Worm (Caenorhabditis elegans): ENCODE data around the gene Y94H6A.5.

Y94H6A.5 gene

DNA sequence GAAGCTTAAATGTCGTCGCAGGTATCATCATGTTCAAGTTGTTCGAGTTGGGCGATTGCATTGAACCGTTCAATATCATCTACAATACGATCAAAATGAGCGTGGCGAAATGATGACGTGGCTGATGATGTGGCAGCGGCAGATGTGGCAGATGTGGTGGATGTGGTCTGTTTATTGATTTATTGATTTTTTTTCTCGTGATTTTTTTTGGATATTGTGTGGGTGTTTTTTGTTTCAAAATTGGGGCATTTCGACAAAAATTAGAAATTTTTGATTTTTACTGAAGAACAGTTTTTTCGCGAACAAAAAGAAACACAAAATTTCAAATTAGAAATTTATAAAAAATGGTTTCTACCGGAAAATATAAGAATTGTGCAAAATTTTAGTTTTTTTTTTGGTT is 23.5 kb downstream of the Y94H6A.5 start:
- TF ChIP-seq eyg-1 (tag; optimal IDR thresholded peaks at IDR 0.05): no peak
- no peak for TF ChIP-seq ama-1 (optimal IDR thresholded peaks at IDR 0.05)
- TF ChIP-seq pros-1 (tag; optimal IDR thresholded peaks at IDR 0.05): no peak
- TF ChIP-seq ets-4 (tag; optimal IDR thresholded peaks at IDR 0.05): no peak
- no peak for TF ChIP-seq ttx-3 (tag; optimal IDR thresholded peaks at IDR 0.05)

DNA sequence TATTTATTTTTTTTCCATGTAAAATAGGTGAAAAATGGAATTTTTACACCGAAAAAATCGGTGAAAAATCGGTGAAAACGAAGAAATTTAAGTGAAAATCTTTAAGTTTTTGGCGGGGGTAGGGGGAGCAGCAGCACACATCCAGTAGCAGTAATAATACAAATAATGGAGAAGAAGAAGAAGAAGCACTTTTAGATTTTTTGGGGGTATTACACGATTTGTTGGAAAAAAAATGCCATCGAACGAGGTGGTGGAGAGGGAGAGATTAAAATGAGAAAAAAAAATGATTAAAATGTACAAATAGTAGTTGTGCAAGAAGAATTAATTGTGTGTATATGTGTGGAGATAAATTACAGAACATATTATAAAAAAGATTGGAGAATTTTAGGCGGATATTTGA is 25.6 kb downstream of the Y94H6A.5 start:
- no peak for TF ChIP-seq fkh-6 (tag; optimal IDR thresholded peaks at IDR 0.05)

ce11 chrIV:2677687-2678086 is 26.1 kb downstream of the Y94H6A.5 start:
- TF ChIP-seq dve-1 (tag; optimal IDR thresholded peaks at IDR 0.05) (no peak), lim-6 (tag; optimal IDR thresholded peaks at IDR 0.05) (no peak), tbx-2 (tag; optimal IDR thresholded peaks at IDR 0.05) (no peak), fkh-10 (GFP tag; optimal IDR thresholded peaks at IDR 0.05) (no peak), F13H6.1 (tag; optimal IDR thresholded peaks at IDR 0.05) (no peak), ets-4 (tag; optimal IDR thresholded peaks at IDR 0.05) (no peak), nhr-232 (tag; optimal IDR thresholded peaks at IDR 0.05) (no peak), ceh-2 (tag; optimal IDR thresholded peaks at IDR 0.05) (no peak), tbx-7 (tag; optimal IDR thresholded peaks at IDR 0.05) (no peak)

DNA sequence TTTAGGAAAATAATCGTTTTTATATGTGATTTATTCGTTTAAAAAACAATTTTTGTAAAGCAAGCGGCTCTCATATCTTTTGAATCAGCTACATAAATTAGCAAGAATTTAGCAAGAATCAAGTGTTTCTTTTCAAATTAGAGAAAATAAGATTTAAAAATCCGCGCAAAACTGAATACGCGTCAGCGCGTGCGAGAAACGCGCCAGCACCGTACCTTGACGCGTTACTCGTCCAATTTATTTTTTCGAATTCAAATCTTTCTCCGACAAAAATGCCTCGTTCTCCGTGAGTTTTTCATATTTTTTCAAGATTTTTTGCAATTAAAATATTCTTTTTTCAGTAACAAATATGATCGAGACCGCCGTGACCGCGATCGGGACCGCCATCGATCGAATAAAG is 27.5 kb downstream of the Y94H6A.5 start, which contains the start of gene Y94H6A.3:
Gene Y94H6A.3 (plus strand): TSS at position 232 of the 400 bp plus-strand sequence.
- TF ChIP-seq ceh-22 (tag; optimal IDR thresholded peaks at IDR 0.05) (no peak), fax-1 (tag; optimal IDR thresholded peaks at IDR 0.05) (no peak), ceh-31 (tag; optimal IDR thresholded peaks at IDR 0.05) (no peak), unc-86 (tag; optimal IDR thresholded peaks at IDR 0.05) (peak; percentile 20), hlh-30 (tag; optimal IDR thresholded peaks at IDR 0.05; ENCODE audit: insufficient read depth) (no peak), ets-4 (tag; optimal IDR thresholded peaks at IDR 0.05) (no peak), dmd-4 (tag; optimal IDR thresholded peaks at IDR 0.05; ENCODE audit: borderline replicate concordance) (no peak), ceh-18 (tag; optimal IDR thresholded peaks at IDR 0.05) (no peak), ceh-48 (tag; optimal IDR thresholded peaks at IDR 0.05) (no peak), pag-3 (tag; optimal IDR thresholded peaks at IDR 0.05; ENCODE audit: borderline replicate concordance) (no peak), unc-42 (tag; optimal IDR thresholded peaks at IDR 0.05) (peak; percentile 58), sox-4 (tag; optimal IDR thresholded peaks at IDR 0.05) (no peak), tbx-2 (tag; optimal IDR thresholded peaks at IDR 0.05) (no peak), npax-4 (tag; optimal IDR thresholded peaks at IDR 0.05) (no peak), pha-4 (tag; optimal IDR thresholded peaks at IDR 0.05) (no peak), tbx-7 (tag; optimal IDR thresholded peaks at IDR 0.05) (no peak), nhr-232 (tag; optimal IDR thresholded peaks at IDR 0.05) (no peak), nhr-11 (tag; optimal IDR thresholded peaks at IDR 0.05) (no peak), fkh-10 (GFP tag; optimal IDR thresholded peaks at IDR 0.05) (no peak), nfya-1 (tag; optimal IDR thresholded peaks at IDR 0.05) (peak; percentile 74), ceh-24 (tag; optimal IDR thresholded peaks at IDR 0.05) (no peak), mec-3 (tag; optimal IDR thresholded peaks at IDR 0.05; ENCODE audit: borderline replicate concordance) (no peak), fkh-6 (tag; optimal IDR thresholded peaks at IDR 0.05) (no peak), elt-2 (tag; optimal IDR thresholded peaks at IDR 0.05) (no peak), C08G9.2 (tag; optimal IDR thresholded peaks at IDR 0.05) (no peak), syd-9 (tag; optimal IDR thresholded peaks at IDR 0.05) (no peak), odd-2 (tag; optimal IDR thresholded peaks at IDR 0.05) (no peak), madf-2 (tag; optimal IDR thresholded peaks at IDR 0.05) (no peak), K02D7.2 (tag; optimal IDR thresholded peaks at IDR 0.05) (no peak), lin-11 (tag; optimal IDR thresholded peaks at IDR 0.05) (no peak), ceh-14 (tag; optimal IDR thresholded peaks at IDR 0.05) (no peak), gmeb-2 (tag; optimal IDR thresholded peaks at IDR 0.05) (no peak), eyg-1 (tag; optimal IDR thresholded peaks at IDR 0.05) (no peak), unc-3 (GFP tag; conservative IDR thresholded peaks at IDR 0.05) (no peak), unc-3 (tag; optimal IDR thresholded peaks at IDR 0.05) (no peak), ceh-30 (tag; optimal IDR thresholded peaks at IDR 0.05) (peak; percentile 40), hlh-6 (tag; optimal IDR thresholded peaks at IDR 0.05) (no peak), sox-2 (GFP tag; IDR thresholded peaks at IDR 0.05) (no peak), che-1 (tag; optimal IDR thresholded peaks at IDR 0.05) (no peak), ttx-3 (tag; optimal IDR thresholded peaks at IDR 0.05) (no peak), ceh-9 (tag; optimal IDR thresholded peaks at IDR 0.05) (no peak), hlh-13 (GFP tag; optimal IDR thresholded peaks at IDR 0.05) (no peak)
